Worm (Caenorhabditis elegans) whole organism, L3 larva: ENCODE results near the gene R07B7.6.

Experiments used
- R02D3.7 ChIP-seq: fragments of 150-350 bp; optimal IDR thresholded peaks from 2 replicates; lab custom pipeline; 2014; ENCODE audit warnings: missing biosample characterization, missing genetic modification characterization
- ZK546.5 ChIP-seq: sonication (generic microtip); optimal IDR thresholded peaks from 2 replicates; lab custom pipeline; 2017; ENCODE audit warnings: missing biosample characterization, missing genetic modification characterization
- aly-2 ChIP-seq: fragments of 150-350 bp; optimal IDR thresholded peaks from 2 replicates; lab custom pipeline; 2014; ENCODE audit warnings: missing biosample characterization, missing genetic modification characterization
- ama-1 ChIP-seq: fragments of 150-350 bp; optimal IDR thresholded peaks from 2 replicates; lab custom pipeline; 2018
- ceh-16 ChIP-seq: sonication (generic microtip); optimal IDR thresholded peaks from 2 replicates; lab custom pipeline; 2017; ENCODE audit warnings: missing biosample characterization, missing genetic modification characterization
- ceh-28 ChIP-seq: fragments of 150-350 bp; optimal IDR thresholded peaks from 2 replicates; lab custom pipeline; 2014; ENCODE audit warnings: missing biosample characterization, missing genetic modification reagents, missing genetic modification characterization
- ceh-82 ChIP-seq: fragments of 150-350 bp; optimal IDR thresholded peaks from 2 replicates; lab custom pipeline; 2014; ENCODE audit warnings: missing biosample characterization, missing genetic modification characterization
- ceh-9 ChIP-seq: sonication (generic microtip); optimal IDR thresholded peaks from 2 replicates; lab custom pipeline; 2018; ENCODE audit warnings: missing biosample characterization, missing genetic modification characterization
- daf-12 ChIP-seq: fragments of 150-350 bp; optimal IDR thresholded peaks from 2 replicates; lab custom pipeline; 2014; ENCODE audit warnings: missing biosample characterization, missing genetic modification reagents, missing genetic modification characterization
- egl-27 ChIP-seq: sonication (generic microtip); optimal IDR thresholded peaks from 4 replicates; lab custom pipeline; 2017; ENCODE audit warnings: missing biosample characterization, missing genetic modification reagents, missing genetic modification characterization
- egl-5 ChIP-seq: fragments of 150-350 bp; optimal IDR thresholded peaks from 2 replicates; lab custom pipeline; 2017; ENCODE audit warnings: missing biosample characterization, missing genetic modification reagents, missing genetic modification characterization, inconsistent platforms
- elt-1 ChIP-seq: fragments of 150-350 bp; optimal IDR thresholded peaks from 2 replicates; lab custom pipeline; 2014; ENCODE audit warnings: missing biosample characterization, missing genetic modification characterization
- elt-3 ChIP-seq, 3 experiments: fragments of 150-350 bp in 1 of 3; sonication (generic microtip) in 2 of 3; optimal IDR thresholded peaks; 2 replicates in 2 of 3; 4 replicates in 1 of 3; lab custom pipeline; 2014 to 2017; ENCODE audit warnings: missing biosample characterization in 3 of 3, missing genetic modification characterization in 3 of 3
- eor-1 ChIP-seq, 2 experiments: fragments of 150-350 bp; optimal IDR thresholded peaks; 2 replicates each; lab custom pipeline; 2014 to 2018; ENCODE audit warnings: missing biosample characterization in 2 of 2, missing genetic modification characterization in 2 of 2
- fkh-10 ChIP-seq: sonication (generic microtip); optimal IDR thresholded peaks from 2 replicates; lab custom pipeline; 2017; ENCODE audit warnings: missing biosample characterization, missing genetic modification reagents, missing genetic modification characterization
- fkh-2 ChIP-seq: fragments of 150-350 bp; optimal IDR thresholded peaks from 2 replicates; lab custom pipeline; 2014; ENCODE audit warnings: missing biosample characterization, missing genetic modification reagents, missing genetic modification characterization
- fos-1 ChIP-seq: fragments of 150-350 bp; optimal IDR thresholded peaks from 2 replicates; lab custom pipeline; 2014; ENCODE audit warnings: missing biosample characterization, missing genetic modification characterization
- hmg-11 ChIP-seq: sonication (generic microtip); optimal IDR thresholded peaks from 2 replicates; lab custom pipeline; 2016; ENCODE audit warnings: missing genetic modification characterization, missing compliant biosample characterization
- jun-1 ChIP-seq: fragments of 150-350 bp; optimal IDR thresholded peaks from 2 replicates; lab custom pipeline; 2014; ENCODE audit warnings: missing biosample characterization, missing genetic modification reagents, missing genetic modification characterization
- lin-15B ChIP-seq: fragments of 150-350 bp; optimal IDR thresholded peaks from 2 replicates; lab custom pipeline; 2014; ENCODE audit warnings: missing biosample characterization, missing genetic modification characterization
- lin-39 ChIP-seq: fragments of 150-350 bp; optimal IDR thresholded peaks from 2 replicates; lab custom pipeline; 2018; ENCODE audit warnings: missing biosample characterization, missing genetic modification reagents, missing genetic modification characterization
- lsy-12 ChIP-seq: sonication (generic microtip); optimal IDR thresholded peaks from 2 replicates; lab custom pipeline; 2016; ENCODE audit warnings: mild to moderate bottlenecking, missing genetic modification characterization, missing compliant biosample characterization
- mdl-1 ChIP-seq: fragments of 150-350 bp; optimal IDR thresholded peaks from 2 replicates; lab custom pipeline; 2014; ENCODE audit warnings: missing biosample characterization, missing genetic modification characterization
- mml-1 ChIP-seq: fragments of 150-350 bp; sonication (generic microtip); optimal IDR thresholded peaks from 3 replicates; lab custom pipeline; 2014; ENCODE audit warnings: missing biosample characterization, missing genetic modification characterization
- nfya-1 ChIP-seq: sonication (generic microtip); optimal IDR thresholded peaks from 2 replicates; lab custom pipeline; 2017; ENCODE audit warnings: missing genetic modification characterization, mild to moderate bottlenecking, missing compliant biosample characterization, antibody characterized with exemption, moderate library complexity; ENCODE audit not compliant: insufficient read depth
- nhr-11 ChIP-seq: fragments of 150-350 bp; optimal IDR thresholded peaks from 2 replicates; lab custom pipeline; 2014; ENCODE audit warnings: missing biosample characterization, missing genetic modification characterization
- nhr-12 ChIP-seq: fragments of 150-350 bp; optimal IDR thresholded peaks from 2 replicates; lab custom pipeline; 2014; ENCODE audit warnings: missing biosample characterization, missing genetic modification characterization
- nhr-23 ChIP-seq: fragments of 150-350 bp; optimal IDR thresholded peaks from 2 replicates; lab custom pipeline; 2014; ENCODE audit warnings: missing biosample characterization, missing genetic modification reagents, missing genetic modification characterization
- nhr-237 ChIP-seq: fragments of 150-350 bp; optimal IDR thresholded peaks from 2 replicates; lab custom pipeline; 2014; ENCODE audit warnings: missing biosample characterization, missing genetic modification characterization
- nhr-25 ChIP-seq: sonication (generic microtip); optimal IDR thresholded peaks from 2 replicates; lab custom pipeline; 2017; ENCODE audit warnings: missing biosample characterization, missing genetic modification characterization
- nhr-28 ChIP-seq: fragments of 150-350 bp; optimal IDR thresholded peaks from 2 replicates; lab custom pipeline; 2014; ENCODE audit warnings: missing biosample characterization, missing genetic modification characterization
- nhr-43 ChIP-seq: sonication (generic microtip); optimal IDR thresholded peaks from 2 replicates; lab custom pipeline; 2016; ENCODE audit warnings: mild to moderate bottlenecking, missing genetic modification characterization, missing compliant biosample characterization; ENCODE audit not compliant: poor library complexity, severe bottlenecking
- nhr-67 ChIP-seq: fragments of 150-350 bp; optimal IDR thresholded peaks from 2 replicates; lab custom pipeline; 2014; ENCODE audit warnings: missing biosample characterization, missing genetic modification characterization
- nhr-76 ChIP-seq: fragments of 150-350 bp; sonication (generic microtip); optimal IDR thresholded peaks from 5 replicates; lab custom pipeline; 2014; ENCODE audit warnings: missing biosample characterization, missing genetic modification characterization
- nhr-77 ChIP-seq: fragments of 150-350 bp; optimal IDR thresholded peaks from 2 replicates; lab custom pipeline; 2014; ENCODE audit warnings: missing biosample characterization, missing genetic modification characterization
- pha-4 ChIP-seq: fragments of 150-350 bp; optimal IDR thresholded peaks from 2 replicates; lab custom pipeline; 2014; ENCODE audit warnings: missing biosample characterization, missing genetic modification reagents, missing genetic modification characterization
- pqm-1 ChIP-seq: fragments of 150-350 bp; optimal IDR thresholded peaks from 2 replicates; lab custom pipeline; 2017; ENCODE audit warnings: missing biosample characterization, missing genetic modification characterization, inconsistent platforms
- sea-2 ChIP-seq: fragments of 150-350 bp; sonication (generic microtip); optimal IDR thresholded peaks from 4 replicates; lab custom pipeline; 2014; ENCODE audit warnings: missing biosample characterization, missing genetic modification reagents, missing genetic modification characterization
- skn-1 ChIP-seq: fragments of 150-350 bp; optimal IDR thresholded peaks from 2 replicates; lab custom pipeline; 2014; ENCODE audit warnings: missing biosample characterization, missing genetic modification characterization
- snpc-4 ChIP-seq: fragments of 150-350 bp; optimal IDR thresholded peaks from 2 replicates; lab custom pipeline; 2014; ENCODE audit warnings: missing biosample characterization, missing genetic modification characterization
- tbx-2 ChIP-seq: sonication (generic microtip); optimal IDR thresholded peaks from 2 replicates; lab custom pipeline; 2016; ENCODE audit warnings: mild to moderate bottlenecking, missing genetic modification characterization, missing compliant biosample characterization
- unc-39 ChIP-seq: sonication (generic microtip); optimal IDR thresholded peaks from 4 replicates; lab custom pipeline; 2017; ENCODE audit warnings: missing biosample characterization, missing genetic modification characterization
- unc-62 ChIP-seq: fragments of 150-350 bp; sonication (generic microtip); optimal IDR thresholded peaks from 4 replicates; lab custom pipeline; 2014; ENCODE audit warnings: missing biosample characterization, missing genetic modification reagents, missing genetic modification characterization
- zag-1 ChIP-seq: fragments of 150-350 bp; optimal IDR thresholded peaks from 2 replicates; lab custom pipeline; 2014; ENCODE audit warnings: missing biosample characterization, missing genetic modification characterization
- ztf-11 ChIP-seq: fragments of 150-350 bp; optimal IDR thresholded peaks from 2 replicates; lab custom pipeline; 2014; ENCODE audit warnings: missing biosample characterization, missing genetic modification characterization
- ztf-4 ChIP-seq: fragments of 150-350 bp; optimal IDR thresholded peaks from 2 replicates; lab custom pipeline; 2014; ENCODE audit warnings: missing biosample characterization, missing genetic modification characterization

The R07B7.6 gene

DNA sequence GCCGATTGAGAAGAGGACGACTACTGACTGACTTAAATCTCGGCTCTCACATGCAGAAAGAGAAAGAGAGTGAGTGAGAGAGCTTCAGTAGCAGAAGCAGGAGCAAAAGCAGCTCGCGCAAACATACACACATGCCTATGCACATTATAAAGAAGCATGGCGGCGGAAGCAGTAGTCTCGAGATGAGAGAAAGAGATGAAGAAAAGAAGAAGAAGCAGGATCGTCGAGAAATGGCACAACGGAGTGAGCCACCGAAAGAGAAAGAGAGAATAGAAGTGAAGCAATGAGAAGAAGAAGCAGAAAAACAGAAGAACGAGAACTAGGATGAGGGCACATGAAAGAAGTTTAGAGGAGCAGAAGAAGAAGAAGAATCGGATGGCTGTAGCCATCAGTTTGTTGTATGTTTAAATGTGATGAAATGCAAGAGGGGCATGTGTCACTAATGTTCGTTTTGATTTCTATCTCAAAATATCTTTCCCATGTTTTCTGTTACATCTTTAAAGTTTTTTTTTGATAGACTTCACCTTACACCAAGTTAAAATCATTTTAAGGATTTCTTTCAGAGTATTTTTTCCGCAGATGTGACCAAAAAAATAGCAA is 47.8 kb downstream of the R07B7.6 start:
- TF ChIP-seq snpc-4 (tag; lab: Kevin White, UChicago) (peak; percentile 24), egl-27 (tag; lab: Kevin White, UChicago) (no peak), lin-15B (peak; percentile 8), lin-39 (tag; lab: Kevin White, UChicago) (peak; percentile 74), hmg-11 (tag; lab: Kevin White, UChicago) (peak; percentile 21), nhr-11 (tag; lab: Kevin White, UChicago) (no peak), fkh-10 (GFP tag; lab: Kevin White, UChicago) (peak; percentile 84), nfya-1 (tag; lab: Kevin White, UChicago) (peak; percentile 75)

ce11 chrV:12025683-12026082 is 49.1 kb downstream of the R07B7.6 start:
- no peak for TF ChIP-seq ztf-4
- no peak for TF ChIP-seq mdl-1 (tag; lab: Kevin White, UChicago)
- TF ChIP-seq nhr-12 (tag; lab: Kevin White, UChicago), result no peak
- no peak for TF ChIP-seq ceh-9 (tag; lab: Kevin White, UChicago)
- peak; percentile 45 for TF ChIP-seq nfya-1 (tag; lab: Kevin White, UChicago)
- peak; percentile 36 for TF ChIP-seq egl-5 (tag; lab: Kevin White, UChicago)
- TF ChIP-seq fkh-10 (GFP tag; lab: Kevin White, UChicago), result peak; percentile 97
- no peak for TF ChIP-seq aly-2
- no peak for TF ChIP-seq nhr-11 (tag; lab: Kevin White, UChicago)
- no peak for TF ChIP-seq nhr-28 (tag; lab: Kevin White, UChicago)
- no peak for TF ChIP-seq ZK546.5 (tag; lab: Kevin White, UChicago)
- no peak for TF ChIP-seq skn-1 (tag; lab: Kevin White, UChicago)

- TF ChIP-seq fos-1 (tag; lab: Kevin White, UChicago) (no peak), lsy-12 (tag; lab: Kevin White, UChicago) (no peak), ama-1 (no peak), nhr-23 (tag; lab: Kevin White, UChicago) (no peak), fkh-10 (GFP tag; lab: Kevin White, UChicago) (peak; percentile 39), nhr-28 (tag; lab: Kevin White, UChicago) (no peak), nhr-76 (tag; lab: Kevin White, UChicago) (no peak), fkh-2 (tag; lab: Kevin White, UChicago) (no peak), pha-4 (tag; lab: Kevin White, UChicago) (no peak), egl-5 (tag; lab: Kevin White, UChicago) (peak; percentile 17), nfya-1 (tag; lab: Kevin White, UChicago) (peak; percentile 51), elt-1 (tag; lab: Kevin White, UChicago) (no peak), eor-1 (tag; optimal IDR thresholded peaks at IDR 0.05; lab: Kevin White, UChicago) (no peak), ZK546.5 (tag; lab: Kevin White, UChicago) (no peak), lin-39 (tag; lab: Kevin White, UChicago) (peak; percentile 76), hmg-11 (tag; lab: Kevin White, UChicago) (peak; percentile 63), daf-12 (tag; lab: Kevin White, UChicago) (no peak), elt-3 (tag; optimal IDR thresholded peaks at IDR 0.05; lab: Kevin White, UChicago) (no peak), jun-1 (tag; lab: Kevin White, UChicago) (no peak), nhr-77 (tag; lab: Kevin White, UChicago) (no peak), pqm-1 (tag; lab: Kevin White, UChicago) (no peak), nhr-12 (tag; lab: Kevin White, UChicago) (no peak), R02D3.7 (no peak), nhr-43 (tag; lab: Kevin White, UChicago) (no peak), nhr-25 (tag; lab: Kevin White, UChicago) (no peak), nhr-237 (tag; lab: Kevin White, UChicago) (no peak), mdl-1 (tag; lab: Kevin White, UChicago) (no peak), aly-2 (no peak), sea-2 (GFP tag; lab: Kevin White, UChicago) (no peak), ztf-11 (tag; lab: Kevin White, UChicago) (no peak), ceh-16 (tag; lab: Kevin White, UChicago) (no peak), nhr-11 (tag; lab: Kevin White, UChicago) (no peak), ztf-4 (no peak), unc-39 (no peak), ceh-82 (tag; lab: Kevin White, UChicago) (no peak), snpc-4 (tag; lab: Kevin White, UChicago) (peak; percentile 12), zag-1 (no peak), tbx-2 (tag; lab: Kevin White, UChicago) (no peak), unc-62 (GFP tag; lab: Kevin White, UChicago) (no peak), skn-1 (tag; lab: Kevin White, UChicago) (no peak), ceh-28 (tag; lab: Kevin White, UChicago) (no peak), lin-15B (no peak), egl-27 (tag; lab: Kevin White, UChicago) (no peak), nhr-67 (tag; lab: Kevin White, UChicago) (no peak), ceh-9 (tag; lab: Kevin White, UChicago) (no peak), mml-1 (no peak)
Observed at ce11 chrV:12024273-12024672, 50.5 kb downstream of the R07B7.6 start.
